Fruit fly (Drosophila melanogaster) whole organism, embryonic: ENCODE data around the gene mthl1.
A peak's percentile ranks its signal among the peaks of the same experiment; 100 is the strongest.

Experiments
- Atf6 ChIP-seq: fragments of 200-800 bp; sonication (Bioruptor generic); IDR thresholded peaks from 2 replicates; pipeline ENCODE4 v1.3.6; 2022; ENCODE audit warnings: missing biosample characterization, missing genetic modification characterization
- BEAF-32 ChIP-seq: fragments of 200-800 bp; sonication (Bioruptor generic); optimal IDR thresholded peaks from 3 replicates; lab custom pipeline; 2017; ENCODE audit warnings: missing biosample characterization, missing genetic modification characterization, mild to moderate bottlenecking, moderate library complexity, missing genetic modification reagents
- CG10267 ChIP-seq: fragments of 200-800 bp; sonication (Bioruptor generic); optimal IDR thresholded peaks from 2 replicates; lab custom pipeline; 2018; ENCODE audit warnings: missing biosample characterization, mild to moderate bottlenecking, missing genetic modification characterization, moderate library complexity
- CG10366 ChIP-seq: fragments of 200-800 bp; sonication (Bioruptor generic); IDR thresholded peaks from 2 replicates; pipeline ENCODE4 v1.3.6; 2022; ENCODE audit warnings: missing biosample characterization, missing genetic modification characterization
- CG11456 ChIP-seq: fragments of 200-800 bp; sonication (Bioruptor generic); IDR thresholded peaks from 3 replicates; pipeline ENCODE4 v1.3.6; 2022; ENCODE audit warnings: missing biosample characterization, missing genetic modification characterization
- CG11560 ChIP-seq: fragments of 200-800 bp; sonication (Bioruptor generic); IDR thresholded peaks from 3 replicates; pipeline ENCODE4 v1.3.6; 2022; ENCODE audit warnings: missing biosample characterization, missing genetic modification characterization
- CG12071 ChIP-seq: fragments of 200-800 bp; sonication (Bioruptor generic); optimal IDR thresholded peaks from 3 replicates; lab custom pipeline; 2018; ENCODE audit warnings: missing biosample characterization, mild to moderate bottlenecking, missing genetic modification characterization
- CG12236 ChIP-seq: fragments of 200-800 bp; sonication (Bioruptor generic); optimal IDR thresholded peaks from 2 replicates; lab custom pipeline; 2016; ENCODE audit warnings: missing biosample characterization, missing genetic modification characterization
- CG13424 ChIP-seq: fragments of 200-800 bp; sonication (Bioruptor generic); optimal IDR thresholded peaks from 2 replicates; lab custom pipeline; 2019; ENCODE audit warnings: missing biosample characterization, mild to moderate bottlenecking, missing genetic modification characterization, moderate library complexity
- CG14710 ChIP-seq: fragments of 200-800 bp; sonication (Bioruptor generic); optimal IDR thresholded peaks from 3 replicates; lab custom pipeline; 2019; ENCODE audit warnings: missing biosample characterization, mild to moderate bottlenecking, missing genetic modification characterization, moderate library complexity
- CG16813 ChIP-seq: fragments of 200-800 bp; sonication (Bioruptor generic); IDR thresholded peaks from 3 replicates; pipeline ENCODE4 v1.3.6; 2022; ENCODE audit warnings: missing biosample characterization, missing genetic modification characterization; ENCODE audit not compliant: partially characterized antibody
- CG18764 ChIP-seq: fragments of 200-800 bp; sonication (Bioruptor generic); optimal IDR thresholded peaks from 3 replicates; lab custom pipeline; 2016; ENCODE audit warnings: missing biosample characterization, missing genetic modification characterization
- CG31224 ChIP-seq: fragments of 200-800 bp; sonication (Bioruptor generic); IDR thresholded peaks from 2 replicates; pipeline ENCODE4 v1.3.6; 2022; ENCODE audit warnings: missing biosample characterization, missing genetic modification characterization
- CG3838 ChIP-seq: fragments of 200-800 bp; sonication (Bioruptor generic); optimal IDR thresholded peaks from 3 replicates; lab custom pipeline; 2016; ENCODE audit warnings: missing biosample characterization, missing genetic modification characterization
- CG42726 ChIP-seq: fragments of 200-800 bp; sonication (Bioruptor generic); IDR thresholded peaks from 2 replicates; pipeline ENCODE4 v1.3.6; 2022; ENCODE audit warnings: missing biosample characterization, missing genetic modification characterization; ENCODE audit not compliant: partially characterized antibody
- CG4424 ChIP-seq: fragments of 200-800 bp; sonication (Bioruptor generic); optimal IDR thresholded peaks from 3 replicates; lab custom pipeline; 2016; ENCODE audit warnings: missing biosample characterization, missing genetic modification characterization
- CG4617 ChIP-seq: fragments of 200-800 bp; sonication (Bioruptor generic); optimal IDR thresholded peaks from 3 replicates; lab custom pipeline; 2016; ENCODE audit warnings: missing biosample characterization, missing genetic modification characterization, borderline replicate concordance
- CG4707 ChIP-seq: fragments of 200-800 bp; sonication (Bioruptor generic); optimal IDR thresholded peaks from 2 replicates; lab custom pipeline; 2018; ENCODE audit warnings: missing biosample characterization, mild to moderate bottlenecking, missing genetic modification characterization, moderate library complexity
- CG4820 ChIP-seq: fragments of 200-800 bp; sonication (Bioruptor generic); optimal IDR thresholded peaks from 3 replicates; lab custom pipeline; 2016; ENCODE audit warnings: missing biosample characterization, missing genetic modification characterization
- CG6254 ChIP-seq: fragments of 200-800 bp; sonication (Bioruptor generic); optimal IDR thresholded peaks from 3 replicates; lab custom pipeline; 2017; ENCODE audit warnings: mild to moderate bottlenecking, missing biosample characterization, missing genetic modification reagents, missing genetic modification characterization
- CG7372 ChIP-seq: fragments of 200-800 bp; sonication (Bioruptor generic); IDR thresholded peaks from 2 replicates; pipeline ENCODE4 v1.3.6; 2022; ENCODE audit warnings: missing biosample characterization, missing genetic modification characterization
- CG7786 ChIP-seq: fragments of 200-800 bp; sonication (Bioruptor generic); optimal IDR thresholded peaks from 2 replicates; lab custom pipeline; 2016; ENCODE audit warnings: missing biosample characterization, missing genetic modification characterization
- CG9215 ChIP-seq: fragments of 200-800 bp; sonication (Bioruptor generic); IDR thresholded peaks from 2 replicates; pipeline ENCODE4 v1.3.6; 2022; ENCODE audit warnings: missing biosample characterization, missing genetic modification characterization
- CG9437 ChIP-seq: fragments of 200-800 bp; sonication (Bioruptor generic); optimal IDR thresholded peaks from 2 replicates; lab custom pipeline; 2018; ENCODE audit warnings: missing biosample characterization, mild to moderate bottlenecking, missing genetic modification characterization
- CG9817 ChIP-seq: fragments of 200-800 bp; sonication (Bioruptor generic); optimal IDR thresholded peaks from 2 replicates; lab custom pipeline; 2018; ENCODE audit warnings: missing biosample characterization, mild to moderate bottlenecking, missing genetic modification characterization, moderate library complexity
- CTCF ChIP-seq: fragments of 200-800 bp; sonication (Bioruptor generic); optimal IDR thresholded peaks from 2 replicates; lab custom pipeline; 2017; ENCODE audit warnings: missing biosample characterization, mild to moderate bottlenecking, missing genetic modification characterization, moderate library complexity
- CkIIα-i1 ChIP-seq: fragments of 200-800 bp; sonication (Bioruptor generic); IDR thresholded peaks from 2 replicates; pipeline ENCODE4 v1.3.6; 2022; ENCODE audit warnings: missing biosample characterization, missing genetic modification characterization
- Deaf1 ChIP-seq: fragments of 200-800 bp; optimal IDR thresholded peaks from 3 replicates; lab custom pipeline; 2019; ENCODE audit warnings: missing biosample characterization, mild to moderate bottlenecking, missing genetic modification characterization, moderate library complexity
- Doc3 ChIP-seq: fragments of 200-800 bp; sonication (Bioruptor generic); IDR thresholded peaks from 3 replicates; pipeline ENCODE4 v1.3.6; 2022; ENCODE audit warnings: missing biosample characterization, missing genetic modification characterization; ENCODE audit not compliant: partially characterized antibody
- Gsc ChIP-seq: fragments of 200-800 bp; sonication (Bioruptor generic); IDR thresholded peaks from 2 replicates; pipeline ENCODE4 v1.3.6; 2022; ENCODE audit warnings: missing biosample characterization, missing genetic modification characterization
- HLH4C ChIP-seq: fragments of 200-800 bp; sonication (Bioruptor generic); IDR thresholded peaks from 3 replicates; pipeline ENCODE4 v1.3.6; 2022; ENCODE audit warnings: missing biosample characterization, missing genetic modification characterization; ENCODE audit not compliant: partially characterized antibody
- HLH54F ChIP-seq: fragments of 200-800 bp; sonication (Bioruptor generic); optimal IDR thresholded peaks from 3 replicates; lab custom pipeline; 2016; ENCODE audit warnings: missing biosample characterization, missing genetic modification characterization
- Hmx ChIP-seq: fragments of 200-800 bp; sonication (Bioruptor generic); optimal IDR thresholded peaks from 2 replicates; lab custom pipeline; 2016; ENCODE audit warnings: missing biosample characterization, missing genetic modification characterization
- Max ChIP-seq: fragments of 200-800 bp; sonication (Bioruptor generic); optimal IDR thresholded peaks from 2 replicates; lab custom pipeline; 2016; ENCODE audit warnings: missing biosample characterization, mild to moderate bottlenecking, missing genetic modification characterization
- chn ChIP-seq: fragments of 200-800 bp; sonication (Bioruptor generic); optimal IDR thresholded peaks from 2 replicates; lab custom pipeline; 2016; ENCODE audit warnings: missing biosample characterization, missing genetic modification characterization
- ci ChIP-seq: fragments of 200-800 bp; sonication (Bioruptor generic); IDR thresholded peaks from 3 replicates; pipeline ENCODE4 v1.3.6; 2022; ENCODE audit warnings: missing biosample characterization, missing genetic modification characterization
- da ChIP-seq: fragments of 200-800 bp; sonication (Bioruptor generic); optimal IDR thresholded peaks from 2 replicates; lab custom pipeline; 2016; ENCODE audit warnings: missing biosample characterization, missing genetic modification characterization
- disco-r ChIP-seq: fragments of 200-800 bp; sonication (Bioruptor generic); optimal IDR thresholded peaks from 2 replicates; lab custom pipeline; 2016; ENCODE audit warnings: missing biosample characterization, missing genetic modification characterization
- eyg ChIP-seq: fragments of 200-800 bp; sonication (Bioruptor generic); optimal IDR thresholded peaks from 3 replicates; lab custom pipeline; 2016; ENCODE audit warnings: missing biosample characterization, missing genetic modification characterization
- gcm2 ChIP-seq: fragments of 200-800 bp; sonication (Bioruptor generic); optimal IDR thresholded peaks from 2 replicates; lab custom pipeline; 2016; ENCODE audit warnings: missing biosample characterization, missing genetic modification characterization
- gro ChIP-seq: fragments of 200-800 bp; sonication (Bioruptor generic); optimal IDR thresholded peaks from 2 replicates; lab custom pipeline; 2016; ENCODE audit warnings: missing biosample characterization, missing genetic modification characterization
- nmo ChIP-seq: fragments of 200-800 bp; sonication (Bioruptor generic); optimal IDR thresholded peaks from 2 replicates; lab custom pipeline; 2018; ENCODE audit warnings: missing biosample characterization, mild to moderate bottlenecking, missing genetic modification characterization, moderate library complexity
- org-1 ChIP-seq: fragments of 200-800 bp; sonication (Bioruptor generic); optimal IDR thresholded peaks from 2 replicates; lab custom pipeline; 2017; ENCODE audit warnings: missing biosample characterization, missing genetic modification characterization
- ranshi ChIP-seq: fragments of 200-800 bp; sonication (Bioruptor generic); IDR thresholded peaks from 2 replicates; pipeline ENCODE4 v1.3.6; 2022; ENCODE audit warnings: missing biosample characterization, missing genetic modification characterization
- sqz ChIP-seq: fragments of 200-800 bp; sonication (Bioruptor generic); optimal IDR thresholded peaks from 3 replicates; lab custom pipeline; 2018; ENCODE audit warnings: missing biosample characterization, mild to moderate bottlenecking, missing genetic modification characterization
- stwl ChIP-seq: fragments of 200-800 bp; sonication (Bioruptor generic); optimal IDR thresholded peaks from 3 replicates; lab custom pipeline; 2018; ENCODE audit warnings: missing biosample characterization, mild to moderate bottlenecking, missing genetic modification characterization, moderate library complexity
- usp ChIP-seq: fragments of >200 bp; optimal IDR thresholded peaks from 2 replicates; lab custom pipeline; 2017; ENCODE audit warnings: missing biosample characterization, missing genetic modification characterization
- vnd ChIP-seq: fragments of 200-800 bp; sonication (Bioruptor generic); IDR thresholded peaks from 3 replicates; pipeline ENCODE4 v1.3.6; 2022; ENCODE audit warnings: missing biosample characterization, missing genetic modification characterization; ENCODE audit not compliant: partially characterized antibody
- zen ChIP-seq: fragments of 200-800 bp; sonication (Bioruptor generic); optimal IDR thresholded peaks from 3 replicates; lab custom pipeline; 2018; ENCODE audit warnings: missing biosample characterization, mild to moderate bottlenecking, missing genetic modification characterization, moderate library complexity

mthl1 gene

DNA sequence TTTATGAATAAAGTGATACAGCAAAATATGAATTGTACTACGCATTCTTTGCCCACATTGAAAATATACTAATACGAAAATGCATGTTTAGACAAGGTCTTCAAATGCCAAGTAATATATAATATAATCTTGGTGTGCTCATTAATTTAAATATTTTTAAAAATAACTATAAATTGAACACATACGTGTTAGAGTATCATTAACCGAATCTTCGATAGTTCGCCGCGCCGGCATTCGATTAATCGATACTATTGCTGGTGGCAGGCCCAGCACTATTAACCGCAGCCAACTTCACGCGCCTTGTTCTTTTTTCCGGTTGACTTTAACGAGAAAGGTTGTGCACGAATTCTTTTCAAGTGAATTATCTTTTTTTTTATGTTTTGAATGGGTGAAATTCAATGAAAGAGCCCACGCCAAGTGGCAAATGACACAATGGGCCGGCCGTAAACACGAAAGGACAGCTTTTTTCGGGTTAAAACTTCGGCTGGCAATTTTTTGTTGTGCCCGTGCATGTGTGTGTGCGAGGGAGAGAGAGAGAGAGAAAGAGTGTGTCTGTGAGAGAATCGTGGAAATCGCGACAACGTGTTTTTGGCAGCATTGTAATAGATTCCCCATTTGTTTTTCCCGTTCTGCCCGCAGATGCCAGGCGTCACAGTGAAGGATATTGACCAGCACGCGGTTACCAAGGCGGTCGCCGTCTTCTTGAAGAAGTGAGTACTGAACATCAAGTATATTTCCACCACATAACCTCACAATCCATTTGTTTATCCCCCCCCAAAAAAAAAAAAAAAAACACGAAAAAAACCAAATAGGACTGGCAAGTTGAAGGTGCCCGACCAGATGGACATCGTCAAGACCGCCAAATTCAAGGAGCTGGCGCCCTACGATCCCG lies 2.9 kb upstream of the mthl1 start, which contains the start of gene RpS19a (continued):
- TF ChIP-seq CG14710 (tag; lab: Kevin White, UChicago) (peak; percentile 86), stwl (peak; percentile 21), CG4820 (GFP tag; lab: Kevin White, UChicago) (peak; percentile 38), zen (peak; percentile 40), CG9817 (tag; lab: Kevin White, UChicago) (peak; percentile 67), chn (GFP tag; lab: Kevin White, UChicago) (peak; percentile 20), usp (no peak), CG42726 (GFP tag; lab: Robert Waterston, UW) (no peak), Deaf1 (tag; lab: Kevin White, UChicago) (peak; percentile 33), Max (peak; percentile 42), CkIIα-i1 (0 out of 2 replicates have a peak, but pooled peaks have one; percentile 37), CG18764 (peak; percentile 39), CTCF (GFP tag; lab: Kevin White, UChicago) (peak; percentile 77), CG13424 (tag; lab: Kevin White, UChicago) (peak; percentile 53), CG7786 (GFP tag; lab: Kevin White, UChicago) (peak; percentile 37), sqz (GFP tag; lab: Kevin White, UChicago) (peak; percentile 87), CG16813 (GFP tag; lab: Robert Waterston, UW) (no peak), HLH54F (GFP tag; lab: Kevin White, UChicago) (peak; percentile 16), CG31224 (GFP tag; lab: Robert Waterston, UW) (peak; percentile 46), CG11456 (GFP tag; lab: Robert Waterston, UW) (peak; percentile 92), da (GFP tag; lab: Kevin White, UChicago) (no peak), CG7372 (peak; percentile 60; the same call in 1 of the 2 replicates), CG9215 (no peak), eyg (GFP tag; lab: Kevin White, UChicago) (peak; percentile 46), ranshi (GFP tag; lab: Robert Waterston, UW) (peak; percentile 72), gcm2 (GFP tag; lab: Kevin White, UChicago) (peak; percentile 36), HLH4C (GFP tag; lab: Robert Waterston, UW) (0 out of 3 replicates have a peak, but pooled peaks have one; percentile 58), Gsc (no peak), CG12071 (GFP tag; lab: Kevin White, UChicago) (peak; percentile 92), Doc3 (no peak), CG12236 (peak; percentile 7), CG4424 (GFP tag; lab: Kevin White, UChicago) (peak; percentile 76), CG4617 (GFP tag; lab: Kevin White, UChicago) (peak; percentile 32), org-1 (GFP tag; lab: Kevin White, UChicago) (peak; percentile 73), CG11560 (peak; percentile 96), nmo (peak; percentile 49), CG10267 (peak; percentile 61), vnd (GFP tag; lab: Robert Waterston, UW) (0 out of 3 replicates have a peak, but pooled peaks have one; percentile 54), CG4707 (GFP tag; lab: Kevin White, UChicago) (peak; percentile 88), Atf6 (GFP tag; lab: Robert Waterston, UW) (peak; percentile 69), ci (peak; percentile 95), disco-r (GFP tag; lab: Kevin White, UChicago) (peak; percentile 56), gro (GFP tag; lab: Kevin White, UChicago) (peak; percentile 53), CG10366 (peak; percentile 70), CG6254 (GFP tag; lab: Kevin White, UChicago) (peak; percentile 68), CG3838 (GFP tag; lab: Kevin White, UChicago) (no peak), Hmx (GFP tag; lab: Kevin White, UChicago) (no peak), CG9437 (GFP tag; lab: Kevin White, UChicago) (peak; percentile 74), BEAF-32 (GFP tag; lab: Kevin White, UChicago) (peak; percentile 82)
